Fruit fly (Drosophila melanogaster): ENCODE data around the gene Ssu72.

Gene Ssu72

DNA sequence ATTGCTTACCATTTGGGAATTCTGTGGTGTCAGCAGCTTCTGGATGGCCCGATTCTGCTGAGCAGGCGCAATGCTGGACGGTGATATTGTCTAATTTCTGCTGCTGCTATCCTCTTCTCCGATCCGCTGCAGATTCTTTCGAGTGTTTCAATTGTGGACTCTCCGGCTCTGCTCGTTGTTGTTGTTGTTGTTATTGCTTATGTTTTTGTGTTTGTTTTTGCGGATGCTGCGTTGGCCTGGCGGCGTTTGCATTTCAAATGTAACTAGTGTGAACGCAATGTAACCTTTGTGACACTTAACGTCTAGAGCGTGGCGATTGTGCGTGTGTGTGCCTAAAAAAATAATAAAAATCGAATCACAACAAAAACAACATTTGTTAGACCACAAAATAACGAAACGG lies 47.6 kb downstream of the Ssu72 start:
- TF ChIP-seq psq (optimal IDR thresholded peaks at IDR 0.05) (no peak), h (optimal IDR thresholded peaks at IDR 0.05) (no peak), Myc (optimal IDR thresholded peaks at IDR 0.05) (no peak), ttk (optimal IDR thresholded peaks at IDR 0.05) (no peak), Sin3A (optimal IDR thresholded peaks at IDR 0.05) (no peak), insv (optimal IDR thresholded peaks at IDR 0.05) (no peak)

DNA sequence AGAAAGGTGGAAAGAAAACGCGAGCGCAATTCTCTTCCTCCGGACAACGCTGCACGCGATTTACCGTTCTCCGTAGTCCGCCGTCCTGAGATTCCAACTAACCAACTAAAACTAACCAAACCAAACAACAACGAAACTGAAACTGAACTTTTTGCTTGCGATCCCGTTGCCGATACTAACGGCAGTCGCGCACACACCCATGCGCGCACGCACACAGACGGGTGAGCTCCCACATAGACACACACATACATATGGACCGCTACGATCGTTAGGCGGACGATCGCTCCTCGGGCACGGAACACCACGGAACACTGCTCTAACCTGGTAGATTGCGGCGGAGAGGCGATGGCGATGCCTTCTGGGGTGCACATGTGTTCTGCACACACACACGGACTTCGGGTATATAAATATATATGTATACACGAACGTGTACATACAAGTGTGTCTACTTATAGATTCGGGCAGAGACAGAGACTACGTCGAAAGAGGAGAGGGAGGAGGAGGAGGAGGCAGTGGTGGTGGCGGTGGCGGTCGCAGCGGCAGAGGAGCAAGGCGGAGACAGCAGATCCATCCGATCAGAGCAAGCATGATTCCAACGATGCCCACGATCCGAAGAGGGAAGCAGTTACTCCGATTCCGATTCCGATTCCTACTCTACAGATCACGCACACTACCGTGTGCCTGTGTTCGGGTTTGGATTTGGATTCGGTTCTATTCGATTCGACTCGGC lies 48.7 kb downstream of the Ssu72 start, which contains the start of gene meso18E:
meso18E (minus strand) TSS at position 148 of the 730 bp plus-strand sequence.
- TF ChIP-seq Myc (optimal IDR thresholded peaks at IDR 0.05): no peak

DNA sequence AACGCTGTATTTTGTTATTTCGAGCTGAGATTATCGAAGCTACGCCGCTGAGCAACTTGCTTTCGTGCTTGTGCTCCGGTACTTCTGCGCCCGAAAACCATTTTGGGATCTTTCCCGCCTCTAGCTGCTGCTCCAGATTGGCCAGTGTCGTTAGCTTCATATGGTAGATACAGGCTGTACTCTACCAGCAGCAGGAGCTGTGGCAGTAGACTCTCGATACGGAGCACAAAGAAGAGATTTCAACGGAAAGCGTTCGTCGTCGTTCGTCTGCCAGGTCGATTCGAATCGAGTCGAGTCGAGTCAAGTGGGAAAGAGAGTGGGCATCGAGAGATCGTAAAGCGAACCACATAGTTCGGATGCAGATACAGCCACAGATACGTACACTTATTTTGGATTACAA lies 50.5 kb downstream of the Ssu72 start:
- TF ChIP-seq insv (optimal IDR thresholded peaks at IDR 0.05) (no peak), ttk (optimal IDR thresholded peaks at IDR 0.05) (no peak), Myc (optimal IDR thresholded peaks at IDR 0.05) (no peak), psq (optimal IDR thresholded peaks at IDR 0.05) (no peak), Sin3A (optimal IDR thresholded peaks at IDR 0.05) (no peak), h (optimal IDR thresholded peaks at IDR 0.05) (no peak)
